Worm (Caenorhabditis elegans): Measurements from ENCODE around the gene F35E8.13.
A peak's percentile ranks its signal among the peaks of the same experiment; 100 is the strongest.

- TF ChIP-seq cog-1 (tag; optimal IDR thresholded peaks at IDR 0.05) (peak; percentile 96), ztf-23 (GFP tag; IDR thresholded peaks at IDR 0.05) (peak; percentile 99), flt-1 (GFP tag; IDR thresholded peaks at IDR 0.05) (peak; percentile 99), klf-2 (GFP tag; conservative IDR thresholded peaks at IDR 0.05) (peak; percentile 99), tab-1 (GFP tag; IDR thresholded peaks at IDR 0.05) (peak; percentile 100), T22C8.4 (GFP tag; IDR thresholded peaks at IDR 0.05) (peak; percentile 99), ztf-29 (GFP tag; IDR thresholded peaks at IDR 0.05) (peak; percentile 100), ref-1 (GFP tag; conservative IDR thresholded peaks at IDR 0.05) (peak; percentile 100)
Observed at ce11 chrV:15873762-15874161, 49.3 kb upstream of the F35E8.13 start.

Data from whole organism, midembryonic.